Worm (Caenorhabditis elegans) whole organism, L1 larva: ENCODE measurements around the gene ced-7.
A peak's percentile ranks its signal among the peaks of the same experiment; 100 is the strongest.

Experiments
- C04F5.9 ChIP-seq: sonication (generic microtip); optimal IDR thresholded peaks from 2 replicates; lab custom pipeline; 2016; ENCODE audit warnings: missing genetic modification characterization, missing compliant biosample characterization
- C16A3.4 ChIP-seq: fragments of 150-350 bp; optimal IDR thresholded peaks from 2 replicates; lab custom pipeline; 2014; ENCODE audit warnings: missing biosample characterization, missing genetic modification characterization
- F16B12.6 ChIP-seq: fragments of 150-350 bp; optimal IDR thresholded peaks from 2 replicates; lab custom pipeline; 2014; ENCODE audit warnings: missing biosample characterization, missing genetic modification characterization
- Y116A8C.19 ChIP-seq: sonication (generic microtip); optimal IDR thresholded peaks from 2 replicates; lab custom pipeline; 2016; ENCODE audit warnings: missing compliant biosample characterization, missing genetic modification characterization, borderline replicate concordance
- aha-1 ChIP-seq: fragments of 150-350 bp; optimal IDR thresholded peaks from 2 replicates; lab custom pipeline; 2014; ENCODE audit warnings: missing biosample characterization, missing genetic modification characterization
- alr-1 ChIP-seq: fragments of 200-800 bp; sonication (Bioruptor generic); optimal IDR thresholded peaks from 2 replicates; lab custom pipeline; 2018; ENCODE audit warnings: borderline replicate concordance, mild to moderate bottlenecking, missing genetic modification characterization, missing compliant biosample characterization
- ceh-63 ChIP-seq: fragments of 200-800 bp; sonication (Bioruptor generic); optimal IDR thresholded peaks from 2 replicates; lab custom pipeline; 2018; ENCODE audit warnings: mild to moderate bottlenecking, missing genetic modification characterization, missing compliant biosample characterization
- ceh-82 ChIP-seq, 3 experiments: fragments of 150-350 bp in 1 of 3; sonication (generic microtip) in 2 of 3; optimal IDR thresholded peaks; 2 replicates each; lab custom pipeline; 2014 to 2017; ENCODE audit warnings: missing biosample characterization in 3 of 3, missing genetic modification characterization in 3 of 3
- ceh-88 ChIP-seq: fragments of 200-800 bp; sonication (Bioruptor generic); IDR thresholded peaks from 2 replicates; pipeline ENCODE4 v1.3.6; 2022; ENCODE audit warnings: missing genetic modification characterization, missing compliant biosample characterization
- ceh-90 ChIP-seq: sonication (generic microtip); optimal IDR thresholded peaks from 2 replicates; lab custom pipeline; 2016; ENCODE audit warnings: missing genetic modification characterization, missing compliant biosample characterization
- dsc-1 ChIP-seq: sonication (generic microtip); optimal IDR thresholded peaks from 2 replicates; lab custom pipeline; 2016; ENCODE audit warnings: mild to moderate bottlenecking, missing genetic modification characterization, missing compliant biosample characterization
- efl-1 ChIP-seq, 4 experiments: fragments of 150-350 bp; optimal IDR thresholded peaks in 3 of 4; peaks in 1 of 4; 1 replicate in 1 of 4; 2 replicates in 3 of 4; lab custom pipeline; 2014; ENCODE audit warnings: missing biosample characterization in 2 of 4, missing genetic modification characterization in 2 of 4, missing genetic modification reagents in 2 of 4
- egl-13 ChIP-seq: sonication (generic microtip); optimal IDR thresholded peaks from 2 replicates; lab custom pipeline; 2016; ENCODE audit warnings: missing genotype, missing genetic modification reagents, missing genetic modification characterization, missing compliant biosample characterization
- elt-2 ChIP-seq: sonication (generic microtip); optimal IDR thresholded peaks from 2 replicates; lab custom pipeline; 2016; ENCODE audit warnings: missing genetic modification characterization, mild to moderate bottlenecking, inconsistent platforms, missing compliant biosample characterization, missing genetic modification reagents
- elt-3 ChIP-seq, 6 experiments: fragments of 150-350 bp in 1 of 6; sonication (generic microtip); optimal IDR thresholded peaks; 2 replicates each; lab custom pipeline; 2017 to 2018; ENCODE audit warnings: missing biosample characterization in 6 of 6, missing genetic modification characterization in 6 of 6, inconsistent platforms in 1 of 6
- ets-5 ChIP-seq: fragments of 200-800 bp; sonication (Bioruptor generic); IDR thresholded peaks from 2 replicates; pipeline ENCODE4 v1.3.6; 2022; ENCODE audit warnings: missing genetic modification characterization, missing compliant biosample characterization
- fkh-4 ChIP-seq: sonication (generic microtip); optimal IDR thresholded peaks from 2 replicates; lab custom pipeline; 2016; ENCODE audit warnings: missing compliant biosample characterization, missing genetic modification characterization, borderline replicate concordance
- fkh-8 ChIP-seq: sonication (generic microtip); optimal IDR thresholded peaks from 2 replicates; lab custom pipeline; 2016; ENCODE audit warnings: mild to moderate bottlenecking, missing genetic modification characterization, missing compliant biosample characterization
- grh-1 ChIP-seq: fragments of 200-800 bp; sonication (Bioruptor generic); IDR thresholded peaks from 2 replicates; pipeline ENCODE4 v1.3.6; 2022; ENCODE audit warnings: missing genetic modification reagents, missing genetic modification characterization, missing compliant biosample characterization
- hlh-4 ChIP-seq: sonication (generic microtip); optimal IDR thresholded peaks from 2 replicates; lab custom pipeline; 2016; ENCODE audit warnings: mild to moderate bottlenecking, missing genetic modification characterization, missing compliant biosample characterization
- hpl-2 ChIP-seq: fragments of 150-350 bp; optimal IDR thresholded peaks from 2 replicates; lab custom pipeline; 2014; ENCODE audit warnings: missing biosample characterization, missing genetic modification reagents, missing genetic modification characterization
- irx-1 ChIP-seq: sonication (generic microtip); optimal IDR thresholded peaks from 2 replicates; lab custom pipeline; 2016; ENCODE audit warnings: missing genetic modification characterization, missing compliant biosample characterization
- isw-1 ChIP-seq: fragments of 200-800 bp; sonication (Bioruptor generic); IDR thresholded peaks from 2 replicates; pipeline ENCODE4 v1.3.6; 2022; ENCODE audit warnings: missing genetic modification characterization, missing compliant biosample characterization
- jun-1 ChIP-seq: fragments of 150-350 bp; optimal IDR thresholded peaks from 2 replicates; lab custom pipeline; 2014; ENCODE audit warnings: missing biosample characterization, missing genetic modification reagents, missing genetic modification characterization
- lin-14 ChIP-seq: fragments of 200-800 bp; sonication (Bioruptor generic); optimal IDR thresholded peaks from 2 replicates; lab custom pipeline; 2018; ENCODE audit warnings: mild to moderate bottlenecking, missing genetic modification characterization, moderate library complexity, missing compliant biosample characterization
- lin-39 ChIP-seq: fragments of 150-350 bp; optimal IDR thresholded peaks from 2 replicates; lab custom pipeline; 2014; ENCODE audit warnings: missing biosample characterization, missing genetic modification reagents, missing genetic modification characterization
- lir-3 ChIP-seq: sonication (generic microtip); optimal IDR thresholded peaks from 2 replicates; lab custom pipeline; 2016; ENCODE audit warnings: mild to moderate bottlenecking, missing genetic modification characterization, moderate library complexity, missing compliant biosample characterization; ENCODE audit not compliant: poor library complexity
- lsy-2 ChIP-seq, 2 experiments: fragments of 150-350 bp; optimal IDR thresholded peaks; 2 replicates each; lab custom pipeline; 2014; ENCODE audit warnings: missing biosample characterization in 2 of 2, missing genetic modification characterization in 2 of 2
- mef-2 ChIP-seq: fragments of 150-350 bp; optimal IDR thresholded peaks from 2 replicates; lab custom pipeline; 2014; ENCODE audit warnings: missing biosample characterization, missing genetic modification characterization
- mep-1 ChIP-seq: fragments of 150-350 bp; optimal IDR thresholded peaks from 2 replicates; lab custom pipeline; 2014; ENCODE audit warnings: missing biosample characterization, missing genetic modification characterization
- nhr-11 ChIP-seq: fragments of 150-350 bp; optimal IDR thresholded peaks from 2 replicates; lab custom pipeline; 2014; ENCODE audit warnings: missing biosample characterization, missing genetic modification characterization
- nhr-19 ChIP-seq: fragments of 200-800 bp; sonication (Bioruptor generic); conservative IDR thresholded peaks from 2 replicates; pipeline ENCODE4 v1.3.6; 2022; ENCODE audit warnings: missing genetic modification characterization, missing compliant biosample characterization
- nhr-28 ChIP-seq: fragments of 150-350 bp; optimal IDR thresholded peaks from 2 replicates; lab custom pipeline; 2014; ENCODE audit warnings: missing biosample characterization, missing genetic modification characterization
- nhr-47 ChIP-seq: sonication (generic microtip); optimal IDR thresholded peaks from 2 replicates; lab custom pipeline; 2016; ENCODE audit warnings: mild to moderate bottlenecking, missing genetic modification characterization, moderate library complexity, missing compliant biosample characterization
- nhr-71 ChIP-seq: sonication (generic microtip); optimal IDR thresholded peaks from 2 replicates; lab custom pipeline; 2016; ENCODE audit warnings: mild to moderate bottlenecking, missing genetic modification characterization, moderate library complexity, missing compliant biosample characterization
- nhr-76 ChIP-seq: sonication (generic microtip); optimal IDR thresholded peaks from 2 replicates; lab custom pipeline; 2017; ENCODE audit warnings: missing biosample characterization, missing genetic modification characterization
- nhr-77 ChIP-seq: fragments of 150-350 bp; optimal IDR thresholded peaks from 2 replicates; lab custom pipeline; 2014; ENCODE audit warnings: missing biosample characterization, missing genetic modification characterization
- nhr-84 ChIP-seq: sonication (generic microtip); optimal IDR thresholded peaks from 2 replicates; lab custom pipeline; 2017; ENCODE audit warnings: missing biosample characterization, missing genetic modification characterization
- nhr-85 ChIP-seq: sonication (generic microtip); peaks from one replicate; lab custom pipeline; 2016; ENCODE audit warnings: missing genetic modification characterization, inconsistent platforms, missing compliant biosample characterization
- pqm-1 ChIP-seq: sonication (generic microtip); optimal IDR thresholded peaks from 3 replicates; lab custom pipeline; 2017; ENCODE audit warnings: missing biosample characterization, missing genetic modification characterization
- skn-1 ChIP-seq: fragments of 150-350 bp; optimal IDR thresholded peaks from 2 replicates; lab custom pipeline; 2014; ENCODE audit warnings: missing biosample characterization, missing genetic modification characterization
- snpc-4 ChIP-seq: fragments of 150-350 bp; optimal IDR thresholded peaks from 2 replicates; lab custom pipeline; 2014; ENCODE audit warnings: missing biosample characterization, missing genetic modification characterization
- snu-23 ChIP-seq: sonication (generic microtip); optimal IDR thresholded peaks from 2 replicates; lab custom pipeline; 2016; ENCODE audit warnings: missing genetic modification characterization, missing compliant biosample characterization
- sox-4 ChIP-seq: sonication (generic microtip); optimal IDR thresholded peaks from 2 replicates; lab custom pipeline; 2016; ENCODE audit warnings: missing genetic modification characterization, missing compliant biosample characterization
- sptf-1 ChIP-seq: fragments of 150-350 bp; optimal IDR thresholded peaks from 2 replicates; lab custom pipeline; 2014; ENCODE audit warnings: missing biosample characterization, missing genetic modification characterization
- swsn-7 ChIP-seq: sonication (generic microtip); optimal IDR thresholded peaks from 2 replicates; lab custom pipeline; 2016; ENCODE audit warnings: missing genetic modification characterization, missing compliant biosample characterization
- tbx-2 ChIP-seq: sonication (generic microtip); optimal IDR thresholded peaks from 2 replicates; lab custom pipeline; 2016; ENCODE audit warnings: missing genetic modification characterization, missing compliant biosample characterization
- unc-30 ChIP-seq: sonication (generic microtip); optimal IDR thresholded peaks from 2 replicates; lab custom pipeline; 2017; ENCODE audit warnings: missing biosample characterization, missing genetic modification characterization
- unc-62 ChIP-seq: fragments of 150-350 bp; optimal IDR thresholded peaks from 2 replicates; lab custom pipeline; 2014; ENCODE audit warnings: missing biosample characterization, missing genetic modification reagents, missing genetic modification characterization
- unc-98 ChIP-seq: fragments of 200-800 bp; sonication (Bioruptor generic); IDR thresholded peaks from 2 replicates; pipeline ENCODE4 v1.3.6; 2022; ENCODE audit warnings: missing genetic modification characterization, missing compliant biosample characterization
- xbp-1 ChIP-seq: sonication (generic microtip); optimal IDR thresholded peaks from 2 replicates; lab custom pipeline; 2016; ENCODE audit warnings: missing genetic modification characterization, missing compliant biosample characterization
- zip-4 ChIP-seq: fragments of 200-800 bp; sonication (Bioruptor generic); optimal IDR thresholded peaks from 2 replicates; lab custom pipeline; 2018; ENCODE audit warnings: mild to moderate bottlenecking, missing genetic modification characterization, moderate library complexity, missing compliant biosample characterization

ced-7 gene

DNA sequence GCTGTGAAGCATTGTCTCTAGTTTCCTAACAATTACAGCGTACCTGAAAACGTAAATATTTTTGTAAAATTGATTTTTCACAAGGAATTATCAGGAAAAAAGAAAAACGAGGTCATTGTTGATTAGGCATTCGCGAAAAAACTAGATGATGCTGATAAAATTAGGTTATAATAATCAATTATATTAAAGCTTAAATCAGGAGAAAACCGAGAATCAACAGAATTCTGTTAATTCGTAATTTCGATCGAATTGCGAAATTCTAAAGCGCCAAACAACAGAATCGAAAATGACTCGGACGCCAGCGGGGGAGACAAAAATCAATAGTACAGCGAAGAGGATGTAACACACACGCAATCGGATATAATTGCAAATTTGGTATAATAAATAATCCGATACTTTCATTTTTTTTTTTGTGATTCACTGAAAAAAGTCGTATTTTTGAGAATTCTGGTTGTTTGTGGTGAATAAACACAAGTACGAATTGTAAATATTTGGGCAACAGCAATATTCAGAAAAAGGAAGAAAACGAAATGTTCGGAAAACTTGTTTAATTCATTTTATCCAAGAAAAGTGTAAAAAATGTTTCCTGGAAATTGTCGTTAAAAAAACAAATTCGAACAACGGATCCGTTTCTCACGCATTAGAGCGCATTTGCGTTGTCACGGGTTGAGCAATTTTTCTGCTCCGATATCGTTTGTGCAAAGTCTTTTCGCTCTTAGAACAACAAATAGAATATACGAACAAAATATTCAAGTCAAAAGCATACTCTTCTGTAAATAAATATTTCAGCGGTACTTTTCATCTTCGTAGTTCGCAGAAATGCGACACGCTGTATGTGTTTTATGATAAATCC lies at the start of gene ced-7:
Gene ced-7, minus strand, starts transcription at position 51 of the 853 bp plus-strand sequence.
- TF ChIP-seq ceh-63, result no peak
- no peak for TF ChIP-seq swsn-7 (tag; lab: Kevin White, UChicago)
- no peak for TF ChIP-seq aha-1 (tag; lab: Kevin White, UChicago)
- no peak for TF ChIP-seq hpl-2 (GFP tag; lab: Kevin White, UChicago)
- TF ChIP-seq C16A3.4, result peak; percentile 42
- TF ChIP-seq zip-4 (GFP tag; lab: Kevin White, UChicago), result no peak
- TF ChIP-seq snu-23 (GFP tag; lab: Kevin White, UChicago), result no peak
- no peak for TF ChIP-seq hlh-4
- no peak for TF ChIP-seq ceh-90
- TF ChIP-seq efl-1 (optimal IDR thresholded peaks at IDR 0.05; lab: Kevin White, UChicago), result peak; percentile 30 to 39
- TF ChIP-seq efl-1 (GFP tag; optimal IDR thresholded peaks at IDR 0.05 in 1 of 2; lab: Kevin White, UChicago), result peak; percentile 49 to 92
- TF ChIP-seq nhr-19, result no peak
- no peak for TF ChIP-seq nhr-28 (tag; lab: Kevin White, UChicago)
- TF ChIP-seq fkh-4 (tag; lab: Kevin White, UChicago), result no peak
- no peak for TF ChIP-seq alr-1 (tag; lab: Kevin White, UChicago)
- no peak for TF ChIP-seq nhr-11 (tag; lab: Kevin White, UChicago)
- no peak for TF ChIP-seq elt-3 (tag; optimal IDR thresholded peaks at IDR 0.05; lab: Kevin White, UChicago)
- TF ChIP-seq ets-5 (GFP tag; lab: Robert Waterston, UW), result no peak
- TF ChIP-seq egl-13 (tag; lab: Kevin White, UChicago), result no peak
- TF ChIP-seq nhr-84, result no peak
- TF ChIP-seq mep-1, result no peak
- no peak for TF ChIP-seq lir-3
- TF ChIP-seq unc-30 (tag; lab: Kevin White, UChicago), result no peak
- TF ChIP-seq isw-1, result no peak
- peak; percentile 74 for TF ChIP-seq lin-14 (GFP tag; lab: Kevin White, UChicago)
- TF ChIP-seq grh-1 (GFP tag; lab: Robert Waterston, UW), result no peak
- no peak for TF ChIP-seq mef-2 (tag; lab: Kevin White, UChicago)
- TF ChIP-seq F16B12.6 (tag; lab: Kevin White, UChicago), result peak; percentile 8
- TF ChIP-seq lsy-2 (tag; optimal IDR thresholded peaks at IDR 0.05; lab: Kevin White, UChicago), result peak; percentile 26 to 52
- peak; percentile 14 for TF ChIP-seq nhr-85 (tag; lab: Kevin White, UChicago)
- TF ChIP-seq unc-98, result no peak
- no peak for TF ChIP-seq C04F5.9 (tag; lab: Kevin White, UChicago)
- TF ChIP-seq sptf-1 (tag; lab: Kevin White, UChicago), result no peak
- TF ChIP-seq unc-62 (GFP tag; lab: Kevin White, UChicago), result no peak
- TF ChIP-seq nhr-71 (tag; lab: Kevin White, UChicago), result peak; percentile 46
- TF ChIP-seq dsc-1 (tag; lab: Kevin White, UChicago), result no peak
- peak; percentile 75 for TF ChIP-seq fkh-8 (tag; lab: Kevin White, UChicago)
- no peak for TF ChIP-seq Y116A8C.19 (tag; lab: Kevin White, UChicago)
- TF ChIP-seq xbp-1 (tag; lab: Kevin White, UChicago), result no peak
- TF ChIP-seq jun-1 (tag; lab: Kevin White, UChicago), result no peak
- TF ChIP-seq skn-1 (tag; lab: Kevin White, UChicago), result no peak
- TF ChIP-seq tbx-2 (tag; lab: Kevin White, UChicago), result no peak
- TF ChIP-seq ceh-88 (GFP tag; lab: Robert Waterston, UW), result no peak
- TF ChIP-seq elt-2 (tag; lab: Kevin White, UChicago), result no peak
- TF ChIP-seq sox-4 (tag; lab: Kevin White, UChicago), result no peak
- TF ChIP-seq lin-39 (tag; lab: Kevin White, UChicago), result no peak
- no peak for TF ChIP-seq nhr-76 (tag; lab: Kevin White, UChicago)
- no peak for TF ChIP-seq pqm-1 (tag; lab: Kevin White, UChicago)
- no peak for TF ChIP-seq snpc-4 (tag; lab: Kevin White, UChicago)
- no peak for TF ChIP-seq irx-1 (tag; lab: Kevin White, UChicago)
- TF ChIP-seq nhr-47, result peak; percentile 11
- TF ChIP-seq ceh-82 (tag; optimal IDR thresholded peaks at IDR 0.05; lab: Kevin White, UChicago), result no peak
- no peak for TF ChIP-seq nhr-77
